Worm (Caenorhabditis elegans): ENCODE results near the gene B0563.6.

ce11 chrX:9166921-9167320 is 29.4 kb downstream of the B0563.6 start, which contains the start of gene B0563.10:
- TF ChIP-seq Y53G8AR.9 (GFP tag; conservative IDR thresholded peaks at IDR 0.05), result no peak
- no peak for TF ChIP-seq madf-8 (GFP tag; conservative IDR thresholded peaks at IDR 0.05)
- TF ChIP-seq fkh-3 (tag; optimal IDR thresholded peaks at IDR 0.05), result no peak
- no peak for TF ChIP-seq B0019.2 (GFP tag; conservative IDR thresholded peaks at IDR 0.05)
- TF ChIP-seq bed-2 (GFP tag; IDR thresholded peaks at IDR 0.05), result no peak
- TF ChIP-seq Y79H2A.3 (GFP tag; conservative IDR thresholded peaks at IDR 0.05), result no peak
- no peak for TF ChIP-seq nhr-27 (tag; optimal IDR thresholded peaks at IDR 0.05)
- no peak for TF ChIP-seq F49E8.2 (tag; optimal IDR thresholded peaks at IDR 0.05; ENCODE audit: insufficient read depth)
